Worm (Caenorhabditis elegans) whole organism, L1 larva: ENCODE data around the gene clc-8.

ENCODE experiments used
- C34B4.2 ChIP-seq: sonication (generic microtip); optimal IDR thresholded peaks from 2 replicates; lab custom pipeline; 2017; ENCODE audit warnings: mild to moderate bottlenecking, missing genetic modification characterization, missing compliant biosample characterization
- Y116A8C.19 ChIP-seq: sonication (generic microtip); optimal IDR thresholded peaks from 2 replicates; lab custom pipeline; 2016; ENCODE audit warnings: missing compliant biosample characterization, missing genetic modification characterization, borderline replicate concordance
- alr-1 ChIP-seq: fragments of 200-800 bp; sonication (Bioruptor generic); optimal IDR thresholded peaks from 2 replicates; lab custom pipeline; 2018; ENCODE audit warnings: borderline replicate concordance, mild to moderate bottlenecking, missing genetic modification characterization, missing compliant biosample characterization
- aly-2 ChIP-seq: fragments of 150-350 bp; optimal IDR thresholded peaks from 2 replicates; lab custom pipeline; 2014; ENCODE audit warnings: missing biosample characterization, missing genetic modification characterization
- ceh-63 ChIP-seq: fragments of 200-800 bp; sonication (Bioruptor generic); optimal IDR thresholded peaks from 2 replicates; lab custom pipeline; 2018; ENCODE audit warnings: mild to moderate bottlenecking, missing genetic modification characterization, missing compliant biosample characterization
- ceh-88 ChIP-seq: fragments of 200-800 bp; sonication (Bioruptor generic); IDR thresholded peaks from 2 replicates; pipeline ENCODE4 v1.3.6; 2022; ENCODE audit warnings: missing genetic modification characterization, missing compliant biosample characterization
- ceh-90 ChIP-seq: sonication (generic microtip); optimal IDR thresholded peaks from 2 replicates; lab custom pipeline; 2016; ENCODE audit warnings: missing genetic modification characterization, missing compliant biosample characterization
- dsc-1 ChIP-seq: sonication (generic microtip); optimal IDR thresholded peaks from 2 replicates; lab custom pipeline; 2016; ENCODE audit warnings: mild to moderate bottlenecking, missing genetic modification characterization, missing compliant biosample characterization
- efl-1 ChIP-seq, 4 experiments: fragments of 150-350 bp; optimal IDR thresholded peaks in 3 of 4; peaks in 1 of 4; 1 replicate in 1 of 4; 2 replicates in 3 of 4; lab custom pipeline; 2014; ENCODE audit warnings: missing biosample characterization in 2 of 4, missing genetic modification characterization in 2 of 4, missing genetic modification reagents in 2 of 4
- egl-13 ChIP-seq: sonication (generic microtip); optimal IDR thresholded peaks from 2 replicates; lab custom pipeline; 2016; ENCODE audit warnings: missing genotype, missing genetic modification reagents, missing genetic modification characterization, missing compliant biosample characterization
- egl-27 ChIP-seq, 2 experiments: fragments of 150-350 bp in 1 of 2; sonication (generic microtip); optimal IDR thresholded peaks; 3 replicates each; lab custom pipeline; 2017 to 2018; ENCODE audit warnings: missing biosample characterization in 2 of 2, missing genetic modification characterization in 2 of 2, missing genetic modification reagents in 2 of 2
- elt-2 ChIP-seq: sonication (generic microtip); optimal IDR thresholded peaks from 2 replicates; lab custom pipeline; 2016; ENCODE audit warnings: missing genetic modification characterization, mild to moderate bottlenecking, inconsistent platforms, missing compliant biosample characterization, missing genetic modification reagents
- ets-5 ChIP-seq: fragments of 200-800 bp; sonication (Bioruptor generic); IDR thresholded peaks from 2 replicates; pipeline ENCODE4 v1.3.6; 2022; ENCODE audit warnings: missing genetic modification characterization, missing compliant biosample characterization
- fkh-10 ChIP-seq: sonication (generic microtip); optimal IDR thresholded peaks from 2 replicates; lab custom pipeline; 2017; ENCODE audit warnings: missing biosample characterization, missing genetic modification reagents, missing genetic modification characterization
- fkh-4 ChIP-seq: sonication (generic microtip); optimal IDR thresholded peaks from 2 replicates; lab custom pipeline; 2016; ENCODE audit warnings: missing compliant biosample characterization, missing genetic modification characterization, borderline replicate concordance
- fkh-8 ChIP-seq: sonication (generic microtip); optimal IDR thresholded peaks from 2 replicates; lab custom pipeline; 2016; ENCODE audit warnings: mild to moderate bottlenecking, missing genetic modification characterization, missing compliant biosample characterization
- fos-1 ChIP-seq: fragments of 150-350 bp; optimal IDR thresholded peaks from 2 replicates; lab custom pipeline; 2014; ENCODE audit warnings: missing biosample characterization, missing genetic modification characterization
- isw-1 ChIP-seq: fragments of 200-800 bp; sonication (Bioruptor generic); IDR thresholded peaks from 2 replicates; pipeline ENCODE4 v1.3.6; 2022; ENCODE audit warnings: missing genetic modification characterization, missing compliant biosample characterization
- lin-13 ChIP-seq: fragments of 150-350 bp; optimal IDR thresholded peaks from 2 replicates; lab custom pipeline; 2014; ENCODE audit warnings: missing biosample characterization, missing genetic modification reagents, missing genetic modification characterization
- lir-3 ChIP-seq: sonication (generic microtip); optimal IDR thresholded peaks from 2 replicates; lab custom pipeline; 2016; ENCODE audit warnings: mild to moderate bottlenecking, missing genetic modification characterization, moderate library complexity, missing compliant biosample characterization; ENCODE audit not compliant: poor library complexity
- nhr-11 ChIP-seq: fragments of 150-350 bp; optimal IDR thresholded peaks from 2 replicates; lab custom pipeline; 2014; ENCODE audit warnings: missing biosample characterization, missing genetic modification characterization
- nhr-20 ChIP-seq: sonication (generic microtip); optimal IDR thresholded peaks from 2 replicates; lab custom pipeline; 2016; ENCODE audit warnings: mild to moderate bottlenecking, missing genetic modification characterization, missing compliant biosample characterization
- nhr-237 ChIP-seq: fragments of 150-350 bp; optimal IDR thresholded peaks from 2 replicates; lab custom pipeline; 2014; ENCODE audit warnings: missing biosample characterization, missing genetic modification characterization
- nhr-47 ChIP-seq: sonication (generic microtip); optimal IDR thresholded peaks from 2 replicates; lab custom pipeline; 2016; ENCODE audit warnings: mild to moderate bottlenecking, missing genetic modification characterization, moderate library complexity, missing compliant biosample characterization
- nhr-71 ChIP-seq: sonication (generic microtip); optimal IDR thresholded peaks from 2 replicates; lab custom pipeline; 2016; ENCODE audit warnings: mild to moderate bottlenecking, missing genetic modification characterization, moderate library complexity, missing compliant biosample characterization
- nhr-76 ChIP-seq: sonication (generic microtip); optimal IDR thresholded peaks from 2 replicates; lab custom pipeline; 2017; ENCODE audit warnings: missing biosample characterization, missing genetic modification characterization
- nhr-77 ChIP-seq: fragments of 150-350 bp; optimal IDR thresholded peaks from 2 replicates; lab custom pipeline; 2014; ENCODE audit warnings: missing biosample characterization, missing genetic modification characterization
- nhr-85 ChIP-seq: sonication (generic microtip); peaks from one replicate; lab custom pipeline; 2016; ENCODE audit warnings: missing genetic modification characterization, inconsistent platforms, missing compliant biosample characterization
- nhr-90 ChIP-seq: sonication (generic microtip); optimal IDR thresholded peaks from 2 replicates; lab custom pipeline; 2016; ENCODE audit warnings: mild to moderate bottlenecking, missing genetic modification characterization, missing compliant biosample characterization; ENCODE audit not compliant: poor library complexity
- skn-1 ChIP-seq: fragments of 150-350 bp; optimal IDR thresholded peaks from 2 replicates; lab custom pipeline; 2014; ENCODE audit warnings: missing biosample characterization, missing genetic modification characterization
- sox-4 ChIP-seq: sonication (generic microtip); optimal IDR thresholded peaks from 2 replicates; lab custom pipeline; 2016; ENCODE audit warnings: missing genetic modification characterization, missing compliant biosample characterization
- sptf-1 ChIP-seq: fragments of 150-350 bp; optimal IDR thresholded peaks from 2 replicates; lab custom pipeline; 2014; ENCODE audit warnings: missing biosample characterization, missing genetic modification characterization
- sup-37 ChIP-seq: fragments of 200-800 bp; sonication (Bioruptor generic); optimal IDR thresholded peaks from 2 replicates; lab custom pipeline; 2018; ENCODE audit warnings: mild to moderate bottlenecking, missing genetic modification characterization, missing compliant biosample characterization
- swsn-7 ChIP-seq: sonication (generic microtip); optimal IDR thresholded peaks from 2 replicates; lab custom pipeline; 2016; ENCODE audit warnings: missing genetic modification characterization, missing compliant biosample characterization
- unc-130 ChIP-seq: fragments of 150-350 bp; optimal IDR thresholded peaks from 2 replicates; lab custom pipeline; 2017; ENCODE audit warnings: missing biosample characterization, missing genetic modification characterization, inconsistent platforms
- unc-62 ChIP-seq: fragments of 150-350 bp; optimal IDR thresholded peaks from 2 replicates; lab custom pipeline; 2014; ENCODE audit warnings: missing biosample characterization, missing genetic modification reagents, missing genetic modification characterization
- zip-4 ChIP-seq: fragments of 200-800 bp; sonication (Bioruptor generic); optimal IDR thresholded peaks from 2 replicates; lab custom pipeline; 2018; ENCODE audit warnings: mild to moderate bottlenecking, missing genetic modification characterization, moderate library complexity, missing compliant biosample characterization
- ztf-11 ChIP-seq, 2 experiments: sonication (generic microtip); optimal IDR thresholded peaks; 2 replicates each; lab custom pipeline; 2016 to 2017; ENCODE audit warnings: missing genetic modification characterization in 2 of 2, missing biosample characterization in 1 of 2, missing compliant biosample characterization in 1 of 2

Gene clc-8

ce11 chrIV:14430853-14431252 lies 36.9 kb downstream of the clc-8 start, which contains the start of gene F55B11.4:
Gene F55B11.4, minus strand, starts transcription at chrIV:14430920.
- no peak for TF ChIP-seq egl-27 (tag; optimal IDR thresholded peaks at IDR 0.05; lab: Kevin White, UChicago)
- no peak for TF ChIP-seq efl-1 (optimal IDR thresholded peaks at IDR 0.05; lab: Kevin White, UChicago)
- TF ChIP-seq efl-1 (GFP tag; optimal IDR thresholded peaks at IDR 0.05 in 1 of 2; lab: Kevin White, UChicago), result peak in 1 of 2 experiments; percentile 64
- peak; percentile 21 for TF ChIP-seq nhr-85
- TF ChIP-seq unc-130 (tag; lab: Kevin White, UChicago), result no peak
- peak; percentile 83 for TF ChIP-seq elt-2 (tag; lab: Kevin White, UChicago)

ce11 chrIV:14435902-14436301 lies 42.0 kb downstream of the clc-8 start:
- no peak for TF ChIP-seq fkh-8 (tag; lab: Kevin White, UChicago)
- TF ChIP-seq ceh-90 (tag; lab: Kevin White, UChicago), result no peak
- no peak for TF ChIP-seq lin-13 (GFP tag; lab: Kevin White, UChicago)
- TF ChIP-seq sptf-1 (tag; lab: Kevin White, UChicago), result no peak
- TF ChIP-seq nhr-77 (tag; lab: Kevin White, UChicago), result no peak
- no peak for TF ChIP-seq nhr-47 (tag; lab: Kevin White, UChicago)
- TF ChIP-seq isw-1 (GFP tag; lab: Robert Waterston, UW), result no peak
- no peak for TF ChIP-seq C34B4.2 (tag; lab: Kevin White, UChicago)
- TF ChIP-seq nhr-237 (tag; lab: Kevin White, UChicago), result no peak
- TF ChIP-seq efl-1 (optimal IDR thresholded peaks at IDR 0.05; lab: Kevin White, UChicago), result no peak
- no peak for TF ChIP-seq efl-1 (GFP tag; optimal IDR thresholded peaks at IDR 0.05 in 1 of 2; lab: Kevin White, UChicago)
- TF ChIP-seq nhr-71 (tag; lab: Kevin White, UChicago), result no peak
- TF ChIP-seq nhr-90, result no peak
- TF ChIP-seq unc-62 (GFP tag; lab: Kevin White, UChicago), result no peak
- TF ChIP-seq fkh-4 (tag; lab: Kevin White, UChicago), result no peak
- TF ChIP-seq dsc-1 (tag; lab: Kevin White, UChicago), result no peak
- TF ChIP-seq swsn-7 (tag; lab: Kevin White, UChicago), result no peak
- no peak for TF ChIP-seq Y116A8C.19
- TF ChIP-seq ztf-11 (tag; optimal IDR thresholded peaks at IDR 0.05; lab: Kevin White, UChicago), result no peak
- no peak for TF ChIP-seq aly-2 (tag; lab: Kevin White, UChicago)
- TF ChIP-seq lir-3, result no peak

- no peak for TF ChIP-seq ceh-88
- TF ChIP-seq nhr-76 (tag; lab: Kevin White, UChicago), result no peak
- no peak for TF ChIP-seq ets-5 (GFP tag; lab: Robert Waterston, UW)
- no peak for TF ChIP-seq ceh-63 (GFP tag; lab: Kevin White, UChicago)
- TF ChIP-seq nhr-77 (tag; lab: Kevin White, UChicago), result no peak
- TF ChIP-seq aly-2 (tag; lab: Kevin White, UChicago), result no peak
- TF ChIP-seq skn-1 (tag; lab: Kevin White, UChicago), result no peak
- TF ChIP-seq egl-27 (tag; optimal IDR thresholded peaks at IDR 0.05; lab: Kevin White, UChicago), result no peak
- no peak for TF ChIP-seq sup-37 (GFP tag; lab: Kevin White, UChicago)
- no peak for TF ChIP-seq C34B4.2 (tag; lab: Kevin White, UChicago)
- no peak for TF ChIP-seq sox-4
- no peak for TF ChIP-seq nhr-11 (tag; lab: Kevin White, UChicago)
- no peak for TF ChIP-seq fkh-8 (tag; lab: Kevin White, UChicago)
- no peak for TF ChIP-seq fos-1 (tag; lab: Kevin White, UChicago)
- TF ChIP-seq alr-1 (tag; lab: Kevin White, UChicago), result no peak
- no peak for TF ChIP-seq egl-13 (tag; lab: Kevin White, UChicago)
- no peak for TF ChIP-seq nhr-20
- no peak for TF ChIP-seq zip-4 (GFP tag; lab: Kevin White, UChicago)
- TF ChIP-seq fkh-10 (GFP tag; lab: Kevin White, UChicago), result no peak
- TF ChIP-seq fkh-4 (tag; lab: Kevin White, UChicago), result no peak
These were observed 43.5 kb downstream of the clc-8 start for ce11 chrIV:14437391-14437790.
